Worm (Caenorhabditis elegans) whole organism, late embryonic: ENCODE data around the gene srg-22.

ENCODE experiments used
- C38D4.7 ChIP-seq: fragments of 200-800 bp; sonication (Bioruptor generic); optimal IDR thresholded peaks from 2 replicates; lab custom pipeline; 2018; ENCODE audit warnings: mild to moderate bottlenecking, missing genetic modification characterization, moderate library complexity, missing compliant biosample characterization
- F13H6.1 ChIP-seq: sonication (generic microtip); optimal IDR thresholded peaks from 2 replicates; lab custom pipeline; 2016; ENCODE audit warnings: missing genetic modification characterization, missing compliant biosample characterization
- K09A11.1 ChIP-seq: sonication (generic microtip); optimal IDR thresholded peaks from 2 replicates; lab custom pipeline; 2017; ENCODE audit warnings: antibody characterized with exemption, mild to moderate bottlenecking, missing genetic modification characterization, missing compliant biosample characterization; ENCODE audit not compliant: insufficient read depth
- Y22D7AL.16 ChIP-seq: sonication (generic microtip); optimal IDR thresholded peaks from 2 replicates; lab custom pipeline; 2016; ENCODE audit warnings: missing genetic modification characterization, missing compliant biosample characterization
- ahr-1 ChIP-seq: sonication (generic microtip); optimal IDR thresholded peaks from 2 replicates; lab custom pipeline; 2016; ENCODE audit warnings: missing genetic modification characterization, missing compliant biosample characterization
- ceh-14 ChIP-seq: sonication (generic microtip); optimal IDR thresholded peaks from 2 replicates; lab custom pipeline; 2016; ENCODE audit warnings: missing genotype, missing genetic modification characterization, missing compliant biosample characterization
- ceh-18 ChIP-seq: sonication (generic microtip); optimal IDR thresholded peaks from 2 replicates; lab custom pipeline; 2016; ENCODE audit warnings: missing genetic modification characterization, missing compliant biosample characterization
- ceh-2 ChIP-seq: sonication (generic microtip); optimal IDR thresholded peaks from 2 replicates; lab custom pipeline; 2016; ENCODE audit warnings: missing genotype, missing genetic modification characterization, missing compliant biosample characterization
- ceh-22 ChIP-seq: sonication (generic microtip); optimal IDR thresholded peaks from 2 replicates; lab custom pipeline; 2017; ENCODE audit warnings: missing biosample characterization, missing genetic modification characterization
- ceh-24 ChIP-seq: sonication (generic microtip); optimal IDR thresholded peaks from 2 replicates; lab custom pipeline; 2016; ENCODE audit warnings: mild to moderate bottlenecking, missing genetic modification characterization, missing compliant biosample characterization
- ceh-34 ChIP-seq: sonication (generic microtip); optimal IDR thresholded peaks from 2 replicates; lab custom pipeline; 2016; ENCODE audit warnings: mild to moderate bottlenecking, missing genetic modification characterization, missing compliant biosample characterization
- ceh-45 ChIP-seq: fragments of 200-800 bp; sonication (Bioruptor generic); IDR thresholded peaks from 2 replicates; pipeline ENCODE4 v1.3.6; 2022; ENCODE audit warnings: missing genetic modification reagents, missing genetic modification characterization, missing compliant biosample characterization
- che-1 ChIP-seq: sonication (generic microtip); optimal IDR thresholded peaks from 2 replicates; lab custom pipeline; 2016; ENCODE audit warnings: mild to moderate bottlenecking, missing genetic modification characterization, missing compliant biosample characterization
- dmd-4 ChIP-seq: sonication (generic microtip); optimal IDR thresholded peaks from 2 replicates; lab custom pipeline; 2016; ENCODE audit warnings: borderline replicate concordance, missing genetic modification characterization, missing compliant biosample characterization
- dve-1 ChIP-seq: sonication (generic microtip); optimal IDR thresholded peaks from 2 replicates; lab custom pipeline; 2017; ENCODE audit warnings: antibody characterized with exemption, mild to moderate bottlenecking, missing genetic modification characterization, missing compliant biosample characterization
- elt-2 ChIP-seq: sonication (generic microtip); optimal IDR thresholded peaks from 2 replicates; lab custom pipeline; 2016; ENCODE audit warnings: missing genetic modification reagents, missing genetic modification characterization, missing compliant biosample characterization
- ets-4 ChIP-seq: sonication (generic microtip); optimal IDR thresholded peaks from 2 replicates; lab custom pipeline; 2016; ENCODE audit warnings: missing genetic modification characterization, missing compliant biosample characterization
- eyg-1 ChIP-seq: sonication (generic microtip); optimal IDR thresholded peaks from 2 replicates; lab custom pipeline; 2016; ENCODE audit warnings: missing genotype, missing genetic modification characterization, missing compliant biosample characterization
- fkh-10 ChIP-seq: fragments of 150-350 bp; optimal IDR thresholded peaks from 2 replicates; lab custom pipeline; 2014; ENCODE audit warnings: missing biosample characterization, missing genetic modification reagents, missing genetic modification characterization
- gmeb-2 ChIP-seq: sonication (generic microtip); optimal IDR thresholded peaks from 2 replicates; lab custom pipeline; 2016; ENCODE audit warnings: missing genetic modification characterization, inconsistent platforms, missing compliant biosample characterization
- hlh-13 ChIP-seq: fragments of 200-800 bp; sonication (Bioruptor generic); optimal IDR thresholded peaks from 2 replicates; lab custom pipeline; 2018; ENCODE audit warnings: mild to moderate bottlenecking, missing genetic modification characterization, missing compliant biosample characterization
- hlh-6 ChIP-seq: sonication (generic microtip); optimal IDR thresholded peaks from 2 replicates; lab custom pipeline; 2016; ENCODE audit warnings: missing genotype, missing genetic modification characterization, missing compliant biosample characterization
- hlh-8 ChIP-seq: sonication (generic microtip); optimal IDR thresholded peaks from 2 replicates; lab custom pipeline; 2016; ENCODE audit warnings: missing genotype, missing genetic modification characterization, missing compliant biosample characterization
- lin-11 ChIP-seq: fragments of 200-800 bp; sonication (Bioruptor generic); optimal IDR thresholded peaks from 2 replicates; lab custom pipeline; 2018; ENCODE audit warnings: mild to moderate bottlenecking, missing genetic modification characterization, missing compliant biosample characterization
- mec-3 ChIP-seq: sonication (generic microtip); optimal IDR thresholded peaks from 2 replicates; lab custom pipeline; 2016; ENCODE audit warnings: borderline replicate concordance, missing genetic modification characterization, missing compliant biosample characterization
- nfya-1 ChIP-seq: sonication (generic microtip); optimal IDR thresholded peaks from 2 replicates; lab custom pipeline; 2017; ENCODE audit warnings: missing genetic modification characterization, mild to moderate bottlenecking, missing compliant biosample characterization, antibody characterized with exemption, moderate library complexity
- pha-2 ChIP-seq: sonication (generic microtip); optimal IDR thresholded peaks from 2 replicates; lab custom pipeline; 2017; ENCODE audit warnings: mild to moderate bottlenecking, missing genetic modification characterization, missing compliant biosample characterization
- pha-4 ChIP-seq: fragments of 150-350 bp; optimal IDR thresholded peaks from 2 replicates; lab custom pipeline; 2018; ENCODE audit warnings: missing biosample characterization, missing genetic modification reagents, missing genetic modification characterization
- pqm-1 ChIP-seq: sonication (generic microtip); optimal IDR thresholded peaks from 2 replicates; lab custom pipeline; 2016; ENCODE audit warnings: missing genetic modification characterization, missing compliant biosample characterization
- pros-1 ChIP-seq: fragments of 150-350 bp; optimal IDR thresholded peaks from 2 replicates; lab custom pipeline; 2014; ENCODE audit warnings: missing biosample characterization, missing genetic modification reagents, missing genetic modification characterization
- rnt-1 ChIP-seq: sonication (generic microtip); optimal IDR thresholded peaks from 2 replicates; lab custom pipeline; 2016; ENCODE audit warnings: missing genetic modification characterization, missing compliant biosample characterization
- sdc-2 ChIP-seq: sonication (generic microtip); optimal IDR thresholded peaks from 2 replicates; lab custom pipeline; 2016; ENCODE audit warnings: missing genotype, missing genetic modification characterization, missing compliant biosample characterization
- sox-2 ChIP-seq: fragments of 200-800 bp; sonication (Bioruptor generic); IDR thresholded peaks from 2 replicates; pipeline ENCODE4 v1.3.6; 2022; ENCODE audit warnings: missing genetic modification reagents, missing genetic modification characterization, missing compliant biosample characterization
- syd-9 ChIP-seq: sonication (generic microtip); optimal IDR thresholded peaks from 2 replicates; lab custom pipeline; 2016; ENCODE audit warnings: mild to moderate bottlenecking, missing genetic modification characterization, moderate library complexity, missing compliant biosample characterization
- ttx-3 ChIP-seq: sonication (generic microtip); optimal IDR thresholded peaks from 2 replicates; lab custom pipeline; 2016; ENCODE audit warnings: missing genetic modification reagents, missing genetic modification characterization, missing compliant biosample characterization
- unc-86 ChIP-seq: sonication (generic microtip); optimal IDR thresholded peaks from 2 replicates; lab custom pipeline; 2016; ENCODE audit warnings: missing genetic modification characterization, missing compliant biosample characterization
- zip-5 ChIP-seq: sonication (generic microtip); optimal IDR thresholded peaks from 2 replicates; lab custom pipeline; 2016; ENCODE audit warnings: missing genetic modification characterization, missing compliant biosample characterization
- ztf-16 ChIP-seq: sonication (generic microtip); optimal IDR thresholded peaks from 2 replicates; lab custom pipeline; 2017; ENCODE audit warnings: missing genetic modification characterization, missing compliant biosample characterization

The srg-22 gene

DNA sequence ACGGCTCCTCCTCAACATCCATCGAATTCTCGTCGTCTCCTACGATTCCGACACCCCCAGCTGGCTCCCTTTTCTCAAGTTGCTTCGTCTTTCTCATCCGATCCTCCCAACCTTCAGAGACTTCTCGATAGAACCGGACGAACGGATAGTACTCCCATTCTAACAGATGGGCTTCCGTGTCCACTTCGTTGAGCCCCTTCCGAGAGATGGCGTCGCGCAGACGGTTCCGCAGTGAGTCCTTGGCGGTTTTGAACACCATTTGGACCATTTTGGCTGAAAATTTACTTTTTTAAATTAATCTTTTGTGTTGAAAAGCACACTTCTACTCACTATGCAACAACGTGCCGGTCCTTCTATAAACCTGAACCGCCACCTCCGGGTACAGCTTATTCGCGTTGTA lies 39.6 kb downstream of the srg-22 start (continued):
- TF ChIP-seq F13H6.1 (tag; lab: Kevin White, UChicago), result no peak
- no peak for TF ChIP-seq ztf-16 (tag; lab: Kevin White, UChicago)

DNA sequence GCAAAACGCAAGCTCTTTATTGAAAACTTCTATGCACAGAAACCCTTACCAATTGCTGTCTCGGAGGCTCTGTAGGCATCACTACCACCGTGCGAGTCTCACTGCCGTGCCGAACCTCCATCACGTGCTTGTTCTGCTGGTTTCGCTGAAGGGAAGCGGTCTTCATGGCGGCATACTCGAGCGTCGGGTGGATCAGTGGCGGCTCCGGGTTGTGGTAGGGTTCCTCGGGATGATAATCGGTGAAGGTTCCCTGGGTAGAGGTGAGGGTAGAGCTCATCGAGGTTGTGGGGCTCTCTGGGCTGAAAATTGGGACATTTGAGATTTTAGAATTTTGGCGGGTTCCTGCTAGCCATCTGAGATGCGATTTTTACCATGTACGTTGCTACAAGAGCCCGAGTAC lies 40.4 kb downstream of the srg-22 start:
- no peak for TF ChIP-seq nfya-1 (tag; lab: Kevin White, UChicago)
- TF ChIP-seq mec-3 (tag; lab: Kevin White, UChicago), result no peak
- no peak for TF ChIP-seq ztf-16 (tag; lab: Kevin White, UChicago)
- no peak for TF ChIP-seq dve-1 (tag; lab: Kevin White, UChicago)
- no peak for TF ChIP-seq elt-2
- TF ChIP-seq ceh-24, result no peak
- TF ChIP-seq rnt-1 (tag; lab: Kevin White, UChicago), result no peak
- no peak for TF ChIP-seq hlh-6 (tag; lab: Kevin White, UChicago)
- TF ChIP-seq ceh-22 (tag; lab: Kevin White, UChicago), result no peak
- TF ChIP-seq syd-9 (tag; lab: Kevin White, UChicago), result no peak
- TF ChIP-seq che-1 (tag; lab: Kevin White, UChicago), result no peak
- TF ChIP-seq sdc-2 (tag; lab: Kevin White, UChicago), result no peak
- no peak for TF ChIP-seq gmeb-2 (tag; lab: Kevin White, UChicago)
- no peak for TF ChIP-seq zip-5 (tag; lab: Kevin White, UChicago)
- TF ChIP-seq dmd-4, result no peak
- no peak for TF ChIP-seq pha-2 (tag; lab: Kevin White, UChicago)
- no peak for TF ChIP-seq ceh-14 (tag; lab: Kevin White, UChicago)
- TF ChIP-seq ceh-34, result no peak
- TF ChIP-seq ceh-18 (tag; lab: Kevin White, UChicago), result no peak

DNA sequence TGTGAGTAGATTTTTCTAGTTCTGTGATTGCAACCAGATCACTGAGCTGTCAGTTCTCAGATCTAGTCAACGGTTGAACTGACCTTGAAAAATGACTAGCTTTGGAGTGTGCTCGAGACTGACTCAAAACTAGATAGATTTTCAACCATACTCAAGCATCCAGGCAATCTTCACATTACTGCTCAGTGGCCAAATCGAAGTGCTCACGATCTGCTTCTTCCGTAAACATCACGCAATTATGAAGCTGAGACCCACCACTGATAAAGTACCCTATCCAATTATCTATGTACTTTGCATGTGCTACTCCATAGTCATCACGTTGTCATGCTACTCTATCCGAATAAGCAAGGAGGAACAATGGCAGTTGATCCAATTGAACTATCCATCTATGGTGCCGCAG lies 41.9 kb downstream of the srg-22 start:
- no peak for TF ChIP-seq ceh-18 (tag; lab: Kevin White, UChicago)
- TF ChIP-seq C38D4.7 (GFP tag; lab: Kevin White, UChicago), result no peak
- TF ChIP-seq dve-1 (tag; lab: Kevin White, UChicago), result no peak
- no peak for TF ChIP-seq ceh-22 (tag; lab: Kevin White, UChicago)
- no peak for TF ChIP-seq F13H6.1 (tag; lab: Kevin White, UChicago)

DNA sequence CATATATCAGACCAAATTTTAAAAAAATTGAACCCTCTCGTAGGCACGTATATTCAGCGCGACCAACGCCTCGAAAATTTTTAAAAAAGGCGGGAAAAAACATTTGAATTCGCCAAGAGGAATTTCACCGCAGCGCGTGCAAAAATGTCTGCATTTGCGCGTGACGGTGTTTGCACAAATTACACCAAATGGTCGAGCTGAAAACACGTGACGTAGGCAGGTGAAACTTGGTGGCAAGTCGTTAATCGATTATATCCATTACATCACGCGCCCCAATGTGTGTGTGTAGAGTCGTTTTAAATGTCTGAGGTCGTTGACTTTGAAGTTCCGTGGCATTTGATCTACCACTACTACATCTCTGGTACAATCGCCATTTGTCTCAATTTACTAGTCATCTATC lies 42.5 kb downstream of the srg-22 start, which contains the start of gene sri-31:
Gene sri-31, plus strand, starts transcription at position 301 of the 400 bp plus-strand sequence.
- TF ChIP-seq ahr-1 (tag; lab: Kevin White, UChicago), result no peak
- no peak for TF ChIP-seq hlh-13 (GFP tag; lab: Kevin White, UChicago)
- TF ChIP-seq ceh-18 (tag; lab: Kevin White, UChicago), result no peak
- TF ChIP-seq ceh-2 (tag; lab: Kevin White, UChicago), result no peak
- no peak for TF ChIP-seq sox-2 (GFP tag; lab: Robert Waterston, UW)
- no peak for TF ChIP-seq K09A11.1 (tag; lab: Kevin White, UChicago)
- no peak for TF ChIP-seq fkh-10

DNA sequence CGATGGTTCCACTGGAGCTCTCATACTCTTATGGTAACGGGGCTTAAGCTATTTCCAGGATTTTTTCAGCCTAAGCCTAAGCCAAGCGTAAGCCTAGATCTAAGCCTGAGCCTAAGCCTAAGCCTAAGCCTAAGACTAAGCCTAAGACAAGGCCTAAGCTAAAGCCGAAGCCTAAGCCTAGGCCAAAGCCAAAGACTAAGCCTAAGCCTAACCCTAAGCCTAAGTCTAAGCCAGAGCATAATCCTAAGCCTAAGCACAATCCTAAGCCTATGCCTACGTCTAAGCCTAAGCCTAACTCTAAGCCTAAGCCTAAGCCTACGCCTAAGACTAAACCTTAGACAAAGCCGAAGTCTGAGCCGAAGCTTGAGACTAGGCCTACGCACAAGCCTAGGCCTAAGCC lies 44.3 kb downstream of the srg-22 start:
- TF ChIP-seq che-1 (tag; lab: Kevin White, UChicago) (no peak), pros-1 (tag; lab: Kevin White, UChicago) (no peak), dve-1 (tag; lab: Kevin White, UChicago) (peak; percentile 62)

DNA sequence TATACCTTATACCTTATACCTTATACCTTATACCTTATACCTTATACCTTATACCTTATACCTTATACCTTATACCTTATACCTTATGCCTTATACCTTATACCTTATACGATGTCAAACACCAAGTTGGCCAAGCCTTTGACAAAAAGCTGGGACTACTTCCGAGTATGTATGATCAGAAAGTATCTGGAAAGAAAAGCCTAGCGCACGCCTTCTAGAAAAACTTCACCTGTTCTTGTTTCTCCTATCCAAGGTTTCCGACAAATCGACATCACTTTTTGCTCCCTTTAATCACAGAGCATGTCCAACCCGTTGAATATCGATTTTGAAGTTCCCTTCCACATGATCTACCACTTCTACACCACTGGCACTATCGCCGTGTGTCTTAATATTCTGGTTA lies 44.9 kb downstream of the srg-22 start, which contains the start of gene sri-28:
Gene sri-28, plus strand, starts transcription at position 301 of the 400 bp plus-strand sequence.
- no peak for TF ChIP-seq hlh-13 (GFP tag; lab: Kevin White, UChicago)
- TF ChIP-seq eyg-1 (tag; lab: Kevin White, UChicago), result no peak
- TF ChIP-seq ceh-45 (GFP tag; lab: Robert Waterston, UW), result no peak
- TF ChIP-seq Y22D7AL.16 (tag; lab: Kevin White, UChicago), result no peak
- no peak for TF ChIP-seq ttx-3 (tag; lab: Kevin White, UChicago)
- TF ChIP-seq ceh-24, result no peak
- TF ChIP-seq pha-4, result no peak
- no peak for TF ChIP-seq pqm-1 (tag; lab: Kevin White, UChicago)
- no peak for TF ChIP-seq dmd-4
- TF ChIP-seq lin-11, result no peak
- no peak for TF ChIP-seq nfya-1 (tag; lab: Kevin White, UChicago)
- no peak for TF ChIP-seq dve-1 (tag; lab: Kevin White, UChicago)
- TF ChIP-seq unc-86 (tag; lab: Kevin White, UChicago), result no peak
- TF ChIP-seq hlh-8 (tag; lab: Kevin White, UChicago), result no peak
- TF ChIP-seq ceh-34, result no peak
- TF ChIP-seq ets-4 (tag; lab: Kevin White, UChicago), result no peak
- TF ChIP-seq pros-1 (tag; lab: Kevin White, UChicago), result no peak
- TF ChIP-seq sox-2 (GFP tag; lab: Robert Waterston, UW), result no peak
- TF ChIP-seq, all 69 proteins: peak for 0
